Worm (Caenorhabditis elegans) whole organism, early embryonic: ENCODE measurements around the gene R09E10.2.

Source experiments
- B0310.2 ChIP-seq: sonication (generic microtip); optimal IDR thresholded peaks from 2 replicates; lab custom pipeline; 2016; ENCODE audit warnings: mild to moderate bottlenecking, missing genetic modification characterization, missing compliant biosample characterization
- aly-1 ChIP-seq: sonication (generic microtip); optimal IDR thresholded peaks from 2 replicates; lab custom pipeline; 2016; ENCODE audit warnings: missing genetic modification characterization, missing compliant biosample characterization
- ama-1 ChIP-seq: fragments of 150-350 bp; optimal IDR thresholded peaks from 2 replicates; lab custom pipeline; 2014
- hnd-1 ChIP-seq: sonication (generic microtip); optimal IDR thresholded peaks from 2 replicates; lab custom pipeline; 2016; ENCODE audit warnings: missing genetic modification characterization, missing compliant biosample characterization
- pes-1 ChIP-seq: fragments of 200-800 bp; sonication (Bioruptor generic); IDR thresholded peaks from 2 replicates; pipeline ENCODE4 v1.3.6; 2022; ENCODE audit warnings: missing genetic modification reagents, missing genetic modification characterization, missing compliant biosample characterization
- sea-1 ChIP-seq: fragments of 200-800 bp; sonication (Bioruptor generic); conservative IDR thresholded peaks from 2 replicates; pipeline ENCODE4 v1.3.6; 2022; ENCODE audit warnings: missing genetic modification characterization, missing compliant biosample characterization
- tbx-37 ChIP-seq: fragments of 200-800 bp; sonication (Bioruptor generic); conservative IDR thresholded peaks from 2 replicates; pipeline ENCODE4 v1.3.6; 2022; ENCODE audit warnings: missing genetic modification reagents, missing genetic modification characterization, missing compliant biosample characterization

- TF ChIP-seq aly-1 (tag; lab: Kevin White, UChicago), result no peak
- no peak for TF ChIP-seq ama-1
- no peak for TF ChIP-seq tbx-37 (GFP tag; lab: Robert Waterston, UW)
- no peak for TF ChIP-seq pes-1
- no peak for TF ChIP-seq B0310.2 (tag; lab: Kevin White, UChicago)
- TF ChIP-seq sea-1 (GFP tag; lab: Robert Waterston, UW), result no peak
- no peak for TF ChIP-seq hnd-1 (tag; lab: Kevin White, UChicago)
Observed at ce11 chrIV:10275050-10275449, 43.0 kb downstream of the R09E10.2 start.
